Fruit fly (Drosophila melanogaster) whole organism, embryonic: ENCODE results near the gene Cpr66Cb.

Experiments
- CG11456 ChIP-seq: fragments of 200-800 bp; sonication (Bioruptor generic); IDR thresholded peaks from 3 replicates; pipeline ENCODE4 v1.3.6; 2022; ENCODE audit warnings: missing biosample characterization, missing genetic modification characterization
- CG11695 ChIP-seq: fragments of 200-800 bp; sonication (Bioruptor generic); IDR thresholded peaks from 3 replicates; pipeline ENCODE4 v1.3.6; 2022; ENCODE audit warnings: missing biosample characterization, missing genetic modification characterization
- CG12299 ChIP-seq: fragments of 200-800 bp; sonication (Bioruptor generic); optimal IDR thresholded peaks from 2 replicates; lab custom pipeline; 2018; ENCODE audit warnings: missing biosample characterization, mild to moderate bottlenecking, missing genetic modification characterization
- CG13287 ChIP-seq: fragments of 200-800 bp; sonication (Bioruptor generic); IDR thresholded peaks from 2 replicates; pipeline ENCODE4 v1.3.6; 2022; ENCODE audit warnings: missing biosample characterization, missing genetic modification characterization; ENCODE audit not compliant: partially characterized antibody
- CG13296 ChIP-seq: fragments of 200-800 bp; sonication (Bioruptor generic); optimal IDR thresholded peaks from 3 replicates; lab custom pipeline; 2018; ENCODE audit warnings: missing biosample characterization, mild to moderate bottlenecking, missing genetic modification characterization
- CG14965 ChIP-seq: fragments of 200-800 bp; sonication (Bioruptor generic); optimal IDR thresholded peaks from 2 replicates; lab custom pipeline; 2016; ENCODE audit warnings: missing biosample characterization, missing genetic modification characterization, borderline replicate concordance
- CG1529 ChIP-seq: fragments of 200-800 bp; sonication (Bioruptor generic); optimal IDR thresholded peaks from 3 replicates; lab custom pipeline; 2018; ENCODE audit warnings: missing biosample characterization, missing genetic modification characterization
- CG1832 ChIP-seq: fragments of 200-800 bp; sonication (Bioruptor generic); optimal IDR thresholded peaks from 2 replicates; lab custom pipeline; 2017; ENCODE audit warnings: missing biosample characterization, mild to moderate bottlenecking, missing genetic modification characterization, inconsistent platforms
- CG18619 ChIP-seq: fragments of 200-800 bp; sonication (Bioruptor generic); optimal IDR thresholded peaks from 3 replicates; lab custom pipeline; 2017; ENCODE audit warnings: missing biosample characterization, mild to moderate bottlenecking, missing genetic modification characterization
- CG30020 ChIP-seq: fragments of 200-800 bp; optimal IDR thresholded peaks from 2 replicates; lab custom pipeline; 2019; ENCODE audit warnings: missing biosample characterization, mild to moderate bottlenecking, missing genetic modification characterization, moderate library complexity
- CG31388 ChIP-seq: fragments of 200-800 bp; sonication (Bioruptor generic); optimal IDR thresholded peaks from 2 replicates; lab custom pipeline; 2016; ENCODE audit warnings: missing biosample characterization, missing genetic modification characterization
- CG3163 ChIP-seq: fragments of 200-800 bp; sonication (Bioruptor generic); optimal IDR thresholded peaks from 3 replicates; lab custom pipeline; 2016; ENCODE audit warnings: missing biosample characterization, missing genetic modification characterization
- CG3995 ChIP-seq: fragments of 200-800 bp; sonication (Bioruptor generic); optimal IDR thresholded peaks from 3 replicates; lab custom pipeline; 2016; ENCODE audit warnings: missing biosample characterization, missing genetic modification characterization
- CG4360 ChIP-seq: fragments of 200-800 bp; sonication (Bioruptor generic); IDR thresholded peaks from 2 replicates; pipeline ENCODE4 v1.3.6; 2022; ENCODE audit warnings: missing biosample characterization, missing genetic modification characterization
- CG4617 ChIP-seq: fragments of 200-800 bp; sonication (Bioruptor generic); optimal IDR thresholded peaks from 3 replicates; lab custom pipeline; 2016; ENCODE audit warnings: missing biosample characterization, missing genetic modification characterization, borderline replicate concordance
- CG6765 ChIP-seq: fragments of 200-800 bp; sonication (Bioruptor generic); optimal IDR thresholded peaks from 3 replicates; lab custom pipeline; 2017; ENCODE audit warnings: missing biosample characterization, mild to moderate bottlenecking, missing genetic modification characterization
- CG6791 ChIP-seq: fragments of 200-800 bp; sonication (Bioruptor generic); IDR thresholded peaks from 3 replicates; pipeline ENCODE4 v1.3.6; 2022; ENCODE audit warnings: missing biosample characterization, missing genetic modification characterization; ENCODE audit not compliant: partially characterized antibody
- CG7271 ChIP-seq: fragments of 200-800 bp; sonication (Bioruptor generic); optimal IDR thresholded peaks from 2 replicates; lab custom pipeline; 2018; ENCODE audit warnings: missing biosample characterization, mild to moderate bottlenecking, missing genetic modification characterization, moderate library complexity
- CG8359 ChIP-seq: fragments of 200-800 bp; sonication (Bioruptor generic); optimal IDR thresholded peaks from 2 replicates; lab custom pipeline; 2017; ENCODE audit warnings: missing biosample characterization, mild to moderate bottlenecking, missing genetic modification characterization, borderline replicate concordance
- CTCF ChIP-seq: fragments of 200-800 bp; sonication (Bioruptor generic); optimal IDR thresholded peaks from 2 replicates; lab custom pipeline; 2017; ENCODE audit warnings: missing biosample characterization, mild to moderate bottlenecking, missing genetic modification characterization, moderate library complexity
- Chrac-16 ChIP-seq: fragments of 200-800 bp; sonication (Bioruptor generic); optimal IDR thresholded peaks from 3 replicates; lab custom pipeline; 2016; ENCODE audit warnings: missing biosample characterization, missing genetic modification characterization
- D ChIP-seq, 2 experiments: fragments of 200-800 bp in 1 of 2; fragments of >200 bp in 1 of 2; sonication (Bioruptor generic) in 1 of 2; optimal IDR thresholded peaks; 2 replicates in 1 of 2; 3 replicates in 1 of 2; lab custom pipeline; 2017; ENCODE audit warnings: mild to moderate bottlenecking in 1 of 2, missing biosample characterization in 1 of 2, missing genetic modification characterization in 1 of 2, missing genetic modification reagents in 1 of 2
- Dbx ChIP-seq: fragments of 200-800 bp; sonication (Bioruptor generic); IDR thresholded peaks from 3 replicates; pipeline ENCODE4 v1.3.6; 2022; ENCODE audit warnings: missing biosample characterization, missing genetic modification characterization
- Dp ChIP-seq: fragments of 200-800 bp; sonication (Bioruptor generic); optimal IDR thresholded peaks from 2 replicates; lab custom pipeline; 2018; ENCODE audit warnings: missing biosample characterization, mild to moderate bottlenecking, missing genetic modification characterization, moderate library complexity
- Ets65A ChIP-seq: fragments of 200-800 bp; sonication (Bioruptor generic); peaks from one replicate; lab custom pipeline; 2016; ENCODE audit warnings: missing biosample characterization, missing genetic modification characterization
- Gug ChIP-seq: fragments of 200-800 bp; sonication (Bioruptor generic); IDR thresholded peaks from 4 replicates; pipeline ENCODE4 v1.3.6; 2022; ENCODE audit warnings: missing biosample characterization, missing genetic modification characterization
- H2.0 ChIP-seq: fragments of 200-800 bp; sonication (Bioruptor generic); IDR thresholded peaks from 2 replicates; pipeline ENCODE4 v1.3.6; 2022; ENCODE audit warnings: missing biosample characterization, missing genetic modification characterization
- HmgZ ChIP-seq: fragments of 200-800 bp; sonication (Bioruptor generic); optimal IDR thresholded peaks from 2 replicates; lab custom pipeline; 2018; ENCODE audit warnings: missing biosample characterization, mild to moderate bottlenecking, missing genetic modification characterization
- Hmx ChIP-seq: fragments of 200-800 bp; sonication (Bioruptor generic); optimal IDR thresholded peaks from 2 replicates; lab custom pipeline; 2016; ENCODE audit warnings: missing biosample characterization, missing genetic modification characterization
- Max ChIP-seq: fragments of 200-800 bp; sonication (Bioruptor generic); optimal IDR thresholded peaks from 2 replicates; lab custom pipeline; 2016; ENCODE audit warnings: missing biosample characterization, mild to moderate bottlenecking, missing genetic modification characterization
- NK7.1 ChIP-seq: fragments of 200-800 bp; sonication (Bioruptor generic); optimal IDR thresholded peaks from 3 replicates; lab custom pipeline; 2016; ENCODE audit warnings: missing biosample characterization, missing genetic modification characterization
- Pdp1 ChIP-seq, 2 experiments: fragments of 200-800 bp; sonication (Bioruptor generic); optimal IDR thresholded peaks; 3 replicates each; lab custom pipeline; 2016; ENCODE audit warnings: missing biosample characterization in 2 of 2, missing genetic modification characterization in 2 of 2, mild to moderate bottlenecking in 1 of 2, moderate library complexity in 1 of 2
- az2 ChIP-seq: fragments of 200-800 bp; sonication (Bioruptor generic); optimal IDR thresholded peaks from 3 replicates; lab custom pipeline; 2016; ENCODE audit warnings: missing biosample characterization, missing genetic modification characterization
- cad ChIP-seq: fragments of >200 bp; optimal IDR thresholded peaks from 2 replicates; lab custom pipeline; 2017; ENCODE audit warnings: missing biosample characterization, missing genetic modification characterization
- caup ChIP-seq: fragments of 200-800 bp; sonication (Bioruptor generic); optimal IDR thresholded peaks from 3 replicates; lab custom pipeline; 2017; ENCODE audit warnings: missing biosample characterization, mild to moderate bottlenecking, missing genetic modification characterization, moderate library complexity; ENCODE audit not compliant: severe bottlenecking
- chinmo ChIP-seq: fragments of 200-800 bp; sonication (Bioruptor generic); IDR thresholded peaks from 4 replicates; pipeline ENCODE4 v1.3.6; 2022; ENCODE audit warnings: missing biosample characterization, missing genetic modification characterization; ENCODE audit not compliant: partially characterized antibody
- danr ChIP-seq: fragments of 200-800 bp; sonication (Bioruptor generic); IDR thresholded peaks from 2 replicates; pipeline ENCODE4 v1.3.6; 2022; ENCODE audit warnings: missing biosample characterization, missing genetic modification characterization
- dimm ChIP-seq: fragments of 200-800 bp; sonication (Bioruptor generic); IDR thresholded peaks from 2 replicates; pipeline ENCODE4 v1.3.6; 2022; ENCODE audit warnings: missing biosample characterization, missing genetic modification characterization
- gro ChIP-seq: fragments of 200-800 bp; sonication (Bioruptor generic); optimal IDR thresholded peaks from 2 replicates; lab custom pipeline; 2016; ENCODE audit warnings: missing biosample characterization, missing genetic modification characterization
- luna ChIP-seq: fragments of 200-800 bp; sonication (Bioruptor generic); optimal IDR thresholded peaks from 2 replicates; lab custom pipeline; 2016; ENCODE audit warnings: missing biosample characterization, missing genetic modification characterization
- mirr ChIP-seq: fragments of 200-800 bp; sonication (Bioruptor generic); optimal IDR thresholded peaks from 3 replicates; lab custom pipeline; 2018; ENCODE audit warnings: missing biosample characterization, mild to moderate bottlenecking, missing genetic modification characterization
- mld ChIP-seq: fragments of 200-800 bp; sonication (Bioruptor generic); IDR thresholded peaks from 3 replicates; pipeline ENCODE4 v1.3.6; 2022; ENCODE audit warnings: missing biosample characterization, missing genetic modification characterization; ENCODE audit not compliant: partially characterized antibody
- oc ChIP-seq: fragments of 200-800 bp; sonication (Bioruptor generic); optimal IDR thresholded peaks from 2 replicates; lab custom pipeline; 2018; ENCODE audit warnings: missing biosample characterization, mild to moderate bottlenecking, missing genetic modification characterization, moderate library complexity
- pho ChIP-seq: fragments of 200-800 bp; sonication (Bioruptor generic); optimal IDR thresholded peaks from 2 replicates; lab custom pipeline; 2016; ENCODE audit warnings: missing biosample characterization, missing genetic modification characterization
- pros ChIP-seq: fragments of 200-800 bp; sonication (Bioruptor generic); optimal IDR thresholded peaks from 3 replicates; lab custom pipeline; 2019; ENCODE audit warnings: missing biosample characterization, mild to moderate bottlenecking, missing genetic modification characterization, moderate library complexity
- sens-2 ChIP-seq: fragments of 200-800 bp; sonication (Bioruptor generic); IDR thresholded peaks from 2 replicates; pipeline ENCODE4 v1.3.6; 2022; ENCODE audit warnings: missing biosample characterization, missing genetic modification characterization
- sug ChIP-seq: fragments of 200-800 bp; optimal IDR thresholded peaks from 2 replicates; lab custom pipeline; 2019; ENCODE audit warnings: missing biosample characterization, mild to moderate bottlenecking, missing genetic modification characterization, moderate library complexity
- tx ChIP-seq: fragments of 200-800 bp; sonication (Bioruptor generic); optimal IDR thresholded peaks from 2 replicates; lab custom pipeline; 2016; ENCODE audit warnings: missing biosample characterization, missing genetic modification characterization

Cpr66Cb gene

DNA sequence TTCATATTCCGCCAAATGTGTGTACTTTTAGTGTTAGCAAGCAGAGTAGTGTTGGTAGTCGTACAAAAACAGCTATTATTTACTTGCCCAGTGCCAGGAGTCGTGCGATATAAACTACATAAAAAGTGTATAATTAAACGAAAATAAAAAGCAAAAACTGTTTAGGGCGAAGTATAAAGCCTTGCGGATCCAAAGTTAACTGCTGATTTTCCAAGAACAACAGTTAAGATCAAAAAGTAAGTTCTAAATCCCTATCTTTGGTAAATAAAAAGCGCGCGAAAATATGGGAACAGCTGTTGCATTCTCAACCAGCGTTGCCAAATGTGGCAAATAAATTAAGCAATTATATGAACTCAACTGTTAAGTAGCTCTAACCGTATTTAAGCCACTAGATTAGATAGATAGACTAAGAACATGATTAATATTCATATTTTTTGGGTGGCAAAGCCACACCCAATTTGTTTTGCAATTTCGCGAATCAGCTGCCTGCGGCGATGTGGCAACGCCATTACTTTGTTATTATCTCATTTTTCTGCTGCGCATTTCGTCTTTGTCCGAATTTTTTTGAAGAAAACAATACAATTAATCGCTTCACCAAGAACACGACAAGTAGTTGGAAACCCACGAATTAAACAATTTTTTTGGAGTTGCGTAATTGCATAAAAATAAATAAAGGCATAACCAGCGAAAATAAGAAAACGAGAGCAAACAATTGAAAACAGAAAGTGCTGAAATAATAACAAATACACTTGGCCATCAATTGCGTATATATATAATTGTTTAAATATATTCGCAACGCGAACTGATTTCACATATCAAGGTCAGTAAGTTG is 4.0 kb downstream of the Cpr66Cb start, which contains the start of the genes Prim1 and CG7083 (continued):
- TF ChIP-seq danr, result no peak
- peak; percentile 64 for TF ChIP-seq HmgZ (tag; lab: Kevin White, UChicago)
- peak; percentile 72 for TF ChIP-seq Ets65A
- peak; percentile 55 for TF ChIP-seq Chrac-16
- TF ChIP-seq CG12299 (tag; lab: Kevin White, UChicago), result peak; percentile 51
- no peak for TF ChIP-seq CG4360 (GFP tag; lab: Robert Waterston, UW)
- peak; percentile 53 for TF ChIP-seq CG13296
- no peak for TF ChIP-seq CG6791
- peak; percentile 37 for TF ChIP-seq NK7.1
- TF ChIP-seq sens-2 (GFP tag; lab: Robert Waterston, UW), result 0 out of 2 replicates have a peak, but pooled peaks have one; percentile 20
- peak; percentile 43 for TF ChIP-seq CG13287 (GFP tag; lab: Robert Waterston, UW)
- peak; percentile 84 for TF ChIP-seq CG4617 (GFP tag; lab: Kevin White, UChicago)
- TF ChIP-seq az2 (GFP tag; lab: Kevin White, UChicago), result peak; percentile 63
- TF ChIP-seq CG6765 (GFP tag; lab: Kevin White, UChicago), result peak; percentile 3
- no peak for TF ChIP-seq dimm (GFP tag; lab: Robert Waterston, UW)
- TF ChIP-seq gro, result peak; percentile 69
- TF ChIP-seq Pdp1 (GFP tag; optimal IDR thresholded peaks at IDR 0.05; lab: Kevin White, UChicago), result peak; percentile 57 to 90
- peak; percentile 5 for TF ChIP-seq luna (GFP tag; lab: Kevin White, UChicago)
- TF ChIP-seq CG30020, result peak; percentile 35
- TF ChIP-seq pros (GFP tag; lab: Kevin White, UChicago), result no peak
- TF ChIP-seq Hmx, result no peak
- TF ChIP-seq CG7271, result peak; percentile 31
- TF ChIP-seq CG14965 (GFP tag; lab: Kevin White, UChicago), result no peak
- TF ChIP-seq CG8359, result no peak
- TF ChIP-seq CG1529 (GFP tag; lab: Kevin White, UChicago), result peak; percentile 46
- no peak for TF ChIP-seq CG3995 (GFP tag; lab: Kevin White, UChicago)
- TF ChIP-seq CG11695, result 0 out of 3 replicates have a peak, but pooled peaks have one; percentile 6
- TF ChIP-seq CG18619 (GFP tag; lab: Kevin White, UChicago), result peak; percentile 64
- TF ChIP-seq CG11456 (GFP tag; lab: Robert Waterston, UW), result 0 out of 3 replicates have a peak, but pooled peaks have one; percentile 8
- peak; percentile 66 for TF ChIP-seq tx (GFP tag; lab: Kevin White, UChicago)
- 0 out of 2 replicates have a peak, but pooled peaks have one; percentile 22 for TF ChIP-seq H2.0
- no peak for TF ChIP-seq D (optimal IDR thresholded peaks at IDR 0.05; lab: Kevin White, UChicago)
- TF ChIP-seq D (GFP tag; optimal IDR thresholded peaks at IDR 0.05; lab: Kevin White, UChicago), result peak; percentile 17
- peak; percentile 81 for TF ChIP-seq Dp
- peak; percentile 72 for TF ChIP-seq Max (GFP tag; lab: Kevin White, UChicago)
- peak; percentile 23; the same call in 1 of the 4 replicates for TF ChIP-seq Gug (GFP tag; lab: Robert Waterston, UW)
- TF ChIP-seq pho, result peak; percentile 71
- peak; percentile 55 for TF ChIP-seq caup
- 0 out of 3 replicates have a peak, but pooled peaks have one; percentile 43 for TF ChIP-seq Dbx
- peak; percentile 13 for TF ChIP-seq CG3163 (GFP tag; lab: Kevin White, UChicago)
- peak; percentile 7 for TF ChIP-seq CG31388 (GFP tag; lab: Kevin White, UChicago)
- TF ChIP-seq CTCF, result peak; percentile 40
- TF ChIP-seq CG1832, result no peak
- TF ChIP-seq oc (tag; lab: Kevin White, UChicago), result no peak
- 0 out of 3 replicates have a peak, but pooled peaks have one; percentile 31 for TF ChIP-seq mld (GFP tag; lab: Robert Waterston, UW)
- peak; percentile 32 for TF ChIP-seq mirr
- no peak for TF ChIP-seq chinmo
- TF ChIP-seq cad (GFP tag; lab: Kevin White, UChicago), result no peak
- TF ChIP-seq sug (tag; lab: Kevin White, UChicago), result peak; percentile 67
